Fruit fly (Drosophila melanogaster) whole organism, embryonic: ENCODE results near the gene Ctr1A.

Experiments
- ATbp ChIP-seq: fragments of 200-800 bp; sonication (Bioruptor generic); optimal IDR thresholded peaks from 2 replicates; lab custom pipeline; 2017; ENCODE audit warnings: missing biosample characterization, mild to moderate bottlenecking, missing genetic modification characterization, missing genetic modification reagents
- B-H2 ChIP-seq: fragments of 200-800 bp; sonication (Bioruptor generic); optimal IDR thresholded peaks from 2 replicates; lab custom pipeline; 2018; ENCODE audit warnings: missing biosample characterization, mild to moderate bottlenecking, missing genetic modification characterization
- BEAF-32 ChIP-seq: fragments of 200-800 bp; sonication (Bioruptor generic); optimal IDR thresholded peaks from 3 replicates; lab custom pipeline; 2017; ENCODE audit warnings: missing biosample characterization, missing genetic modification characterization, mild to moderate bottlenecking, moderate library complexity, missing genetic modification reagents
- Bdp1 ChIP-seq: fragments of 200-800 bp; sonication (Bioruptor generic); optimal IDR thresholded peaks from 3 replicates; lab custom pipeline; 2016; ENCODE audit warnings: missing biosample characterization, missing genetic modification characterization
- Bteb2 ChIP-seq: fragments of 200-800 bp; sonication (Bioruptor generic); optimal IDR thresholded peaks from 2 replicates; lab custom pipeline; 2016; ENCODE audit warnings: missing biosample characterization, missing genetic modification characterization
- C15 ChIP-seq: fragments of 200-800 bp; sonication (Bioruptor generic); IDR thresholded peaks from 3 replicates; pipeline ENCODE4 v1.3.6; 2022; ENCODE audit warnings: missing biosample characterization, missing genetic modification characterization
- CG10274 ChIP-seq: fragments of 200-800 bp; sonication (Bioruptor generic); optimal IDR thresholded peaks from 3 replicates; lab custom pipeline; 2017; ENCODE audit warnings: missing biosample characterization, mild to moderate bottlenecking, missing genetic modification characterization
- CG11456 ChIP-seq: fragments of 200-800 bp; sonication (Bioruptor generic); IDR thresholded peaks from 3 replicates; pipeline ENCODE4 v1.3.6; 2022; ENCODE audit warnings: missing biosample characterization, missing genetic modification characterization
- CG12071 ChIP-seq: fragments of 200-800 bp; sonication (Bioruptor generic); optimal IDR thresholded peaks from 3 replicates; lab custom pipeline; 2018; ENCODE audit warnings: missing biosample characterization, mild to moderate bottlenecking, missing genetic modification characterization
- CG12769 ChIP-seq: fragments of 200-800 bp; sonication (Bioruptor generic); optimal IDR thresholded peaks from 2 replicates; lab custom pipeline; 2019; ENCODE audit warnings: missing biosample characterization, mild to moderate bottlenecking, missing genetic modification characterization, moderate library complexity
- CG14860 ChIP-seq: fragments of 200-800 bp; sonication (Bioruptor generic); IDR thresholded peaks from 3 replicates; pipeline ENCODE4 v1.3.6; 2022; ENCODE audit warnings: missing biosample characterization, missing genetic modification characterization; ENCODE audit not compliant: partially characterized antibody
- CG14965 ChIP-seq: fragments of 200-800 bp; sonication (Bioruptor generic); optimal IDR thresholded peaks from 2 replicates; lab custom pipeline; 2016; ENCODE audit warnings: missing biosample characterization, missing genetic modification characterization, borderline replicate concordance
- CG15479 ChIP-seq: fragments of 200-800 bp; sonication (Bioruptor generic); optimal IDR thresholded peaks from 3 replicates; lab custom pipeline; 2019; ENCODE audit warnings: missing biosample characterization, mild to moderate bottlenecking, missing genetic modification characterization, moderate library complexity
- CG16779 ChIP-seq: fragments of 200-800 bp; sonication (Bioruptor generic); IDR thresholded peaks from 2 replicates; pipeline ENCODE4 v1.3.6; 2022; ENCODE audit warnings: missing biosample characterization, missing genetic modification characterization
- CG18599 ChIP-seq: fragments of 200-800 bp; sonication (Bioruptor generic); optimal IDR thresholded peaks from 3 replicates; lab custom pipeline; 2017; ENCODE audit warnings: missing biosample characterization, missing genetic modification characterization, mild to moderate bottlenecking, moderate library complexity, missing genetic modification reagents
- CG2129 ChIP-seq: fragments of 200-800 bp; sonication (Bioruptor generic); IDR thresholded peaks from 2 replicates; pipeline ENCODE4 v1.3.6; 2022; ENCODE audit warnings: missing biosample characterization, missing genetic modification characterization; ENCODE audit not compliant: partially characterized antibody
- CG32532 ChIP-seq: fragments of 200-800 bp; sonication (Bioruptor generic); IDR thresholded peaks from 2 replicates; pipeline ENCODE4 v1.3.6; 2022; ENCODE audit warnings: missing biosample characterization, missing genetic modification characterization
- CG32772 ChIP-seq: fragments of 200-800 bp; sonication (Bioruptor generic); IDR thresholded peaks from 2 replicates; pipeline ENCODE4 v1.3.6; 2022; ENCODE audit warnings: missing biosample characterization, missing genetic modification characterization
- CG43689 ChIP-seq: fragments of 200-800 bp; sonication (Bioruptor generic); IDR thresholded peaks from 2 replicates; pipeline ENCODE4 v1.3.6; 2022; ENCODE audit warnings: missing biosample characterization, missing genetic modification characterization
- CG6813 ChIP-seq: fragments of 200-800 bp; sonication (Bioruptor generic); optimal IDR thresholded peaks from 2 replicates; lab custom pipeline; 2017; ENCODE audit warnings: missing biosample characterization, missing genetic modification characterization, mild to moderate bottlenecking, moderate library complexity, missing genetic modification reagents
- CG8089 ChIP-seq: fragments of 200-800 bp; sonication (Bioruptor generic); optimal IDR thresholded peaks from 3 replicates; lab custom pipeline; 2016; ENCODE audit warnings: missing biosample characterization, missing genetic modification characterization
- Camta ChIP-seq: fragments of 200-800 bp; sonication (Bioruptor generic); optimal IDR thresholded peaks from 2 replicates; lab custom pipeline; 2016; ENCODE audit warnings: missing biosample characterization, missing genetic modification characterization
- Dbx ChIP-seq: fragments of 200-800 bp; sonication (Bioruptor generic); IDR thresholded peaks from 3 replicates; pipeline ENCODE4 v1.3.6; 2022; ENCODE audit warnings: missing biosample characterization, missing genetic modification characterization
- Dip2 ChIP-seq: fragments of 200-800 bp; sonication (Bioruptor generic); IDR thresholded peaks from 2 replicates; pipeline ENCODE4 v1.3.6; 2022; ENCODE audit warnings: missing biosample characterization, missing genetic modification characterization
- Drgx ChIP-seq: fragments of 200-800 bp; sonication (Bioruptor generic); IDR thresholded peaks from 2 replicates; pipeline ENCODE4 v1.3.6; 2022; ENCODE audit warnings: missing biosample characterization, missing genetic modification characterization
- Ets65A ChIP-seq: fragments of 200-800 bp; sonication (Bioruptor generic); peaks from one replicate; lab custom pipeline; 2016; ENCODE audit warnings: missing biosample characterization, missing genetic modification characterization
- MESR4 ChIP-seq: fragments of 200-800 bp; sonication (Bioruptor generic); optimal IDR thresholded peaks from 2 replicates; lab custom pipeline; 2018; ENCODE audit warnings: missing biosample characterization, mild to moderate bottlenecking, missing genetic modification characterization, moderate library complexity
- MTF-1 ChIP-seq: fragments of 200-800 bp; sonication (Bioruptor generic); optimal IDR thresholded peaks from 2 replicates; lab custom pipeline; 2018; ENCODE audit warnings: missing biosample characterization, mild to moderate bottlenecking, missing genetic modification characterization, borderline replicate concordance
- NFAT ChIP-seq: fragments of 200-800 bp; sonication (Bioruptor generic); IDR thresholded peaks from 2 replicates; pipeline ENCODE4 v1.3.6; 2022; ENCODE audit warnings: missing biosample characterization, missing genetic modification characterization
- Rfx ChIP-seq: fragments of 200-800 bp; sonication (Bioruptor generic); IDR thresholded peaks from 2 replicates; pipeline ENCODE4 v1.3.6; 2022; ENCODE audit warnings: missing biosample characterization, missing genetic modification characterization
- Side ChIP-seq: fragments of 200-800 bp; sonication (Bioruptor generic); optimal IDR thresholded peaks from 2 replicates; lab custom pipeline; 2016; ENCODE audit warnings: missing biosample characterization, missing genetic modification characterization
- abd-A ChIP-seq: fragments of 200-800 bp; sonication (Bioruptor generic); optimal IDR thresholded peaks from 3 replicates; lab custom pipeline; 2019; ENCODE audit warnings: missing biosample characterization, mild to moderate bottlenecking, missing genetic modification characterization, moderate library complexity
- aop ChIP-seq: fragments of 200-800 bp; sonication (Bioruptor generic); IDR thresholded peaks from 2 replicates; pipeline ENCODE4 v1.3.6; 2022; ENCODE audit warnings: missing biosample characterization, missing genetic modification characterization
- ap ChIP-seq: fragments of 200-800 bp; sonication (Bioruptor generic); IDR thresholded peaks from 2 replicates; pipeline ENCODE4 v1.3.6; 2022; ENCODE audit warnings: missing biosample characterization, missing genetic modification characterization
- bab2 ChIP-seq: fragments of 200-800 bp; sonication (Bioruptor generic); optimal IDR thresholded peaks from 2 replicates; lab custom pipeline; 2016; ENCODE audit warnings: missing biosample characterization, missing genetic modification characterization
- bigmax ChIP-seq: fragments of 200-800 bp; sonication (Bioruptor generic); optimal IDR thresholded peaks from 2 replicates; lab custom pipeline; 2018; ENCODE audit warnings: missing biosample characterization, mild to moderate bottlenecking, missing genetic modification characterization
- caup ChIP-seq: fragments of 200-800 bp; sonication (Bioruptor generic); optimal IDR thresholded peaks from 3 replicates; lab custom pipeline; 2017; ENCODE audit warnings: missing biosample characterization, mild to moderate bottlenecking, missing genetic modification characterization, moderate library complexity; ENCODE audit not compliant: severe bottlenecking
- chm ChIP-seq: fragments of 200-800 bp; sonication (Bioruptor generic); IDR thresholded peaks from 2 replicates; pipeline ENCODE4 v1.3.6; 2022; ENCODE audit warnings: missing biosample characterization, missing genetic modification characterization
- ci ChIP-seq: fragments of 200-800 bp; sonication (Bioruptor generic); IDR thresholded peaks from 3 replicates; pipeline ENCODE4 v1.3.6; 2022; ENCODE audit warnings: missing biosample characterization, missing genetic modification characterization
- crol ChIP-seq: fragments of 200-800 bp; sonication (Bioruptor generic); IDR thresholded peaks from 2 replicates; pipeline ENCODE4 v1.3.6; 2022; ENCODE audit warnings: missing biosample characterization, missing genetic modification characterization
- ems ChIP-seq: fragments of 200-800 bp; sonication (Bioruptor generic); optimal IDR thresholded peaks from 3 replicates; lab custom pipeline; 2016; ENCODE audit warnings: missing biosample characterization, missing genetic modification characterization
- fd102C ChIP-seq: fragments of 200-800 bp; sonication (Bioruptor generic); optimal IDR thresholded peaks from 2 replicates; lab custom pipeline; 2018; ENCODE audit warnings: missing biosample characterization, mild to moderate bottlenecking, missing genetic modification characterization, moderate library complexity
- gsb ChIP-seq: fragments of 200-800 bp; sonication (Bioruptor generic); IDR thresholded peaks from 2 replicates; pipeline ENCODE4 v1.3.6; 2022; ENCODE audit warnings: missing biosample characterization, missing genetic modification characterization
- hth ChIP-seq: fragments of >200 bp; optimal IDR thresholded peaks from 2 replicates; lab custom pipeline; 2017; ENCODE audit warnings: inconsistent platforms
- org-1 ChIP-seq: fragments of 200-800 bp; sonication (Bioruptor generic); optimal IDR thresholded peaks from 2 replicates; lab custom pipeline; 2017; ENCODE audit warnings: missing biosample characterization, missing genetic modification characterization
- schlank ChIP-seq: fragments of 200-800 bp; sonication (Bioruptor generic); optimal IDR thresholded peaks from 2 replicates; lab custom pipeline; 2018; ENCODE audit warnings: missing biosample characterization, mild to moderate bottlenecking, missing genetic modification characterization
- sr ChIP-seq: fragments of 200-800 bp; sonication (Bioruptor generic); IDR thresholded peaks from 3 replicates; pipeline ENCODE4 v1.3.6; 2022; ENCODE audit warnings: missing biosample characterization, missing genetic modification characterization
- tio ChIP-seq: fragments of 200-800 bp; sonication (Bioruptor generic); optimal IDR thresholded peaks from 2 replicates; lab custom pipeline; 2017; ENCODE audit warnings: missing biosample characterization, missing genetic modification characterization, inconsistent platforms
- toy ChIP-seq: fragments of 200-800 bp; sonication (Bioruptor generic); IDR thresholded peaks from 2 replicates; pipeline ENCODE4 v1.3.6; 2022; ENCODE audit warnings: missing biosample characterization, missing genetic modification characterization
- vvl ChIP-seq: fragments of 200-800 bp; sonication (Bioruptor generic); IDR thresholded peaks from 2 replicates; pipeline ENCODE4 v1.3.6; 2022; ENCODE audit warnings: missing biosample characterization, missing genetic modification characterization

The Ctr1A gene

dm6 chrX:6673637-6674487, 12.4 kb downstream of the Ctr1A start, which contains the start of the genes CG3198 and Mcm6 (continued):
- TF ChIP-seq BEAF-32 (GFP tag; lab: Kevin White, UChicago) (peak; percentile 67), CG10274 (GFP tag; lab: Kevin White, UChicago) (no peak), fd102C (GFP tag; lab: Kevin White, UChicago) (no peak), Dip2 (GFP tag; lab: Robert Waterston, UW) (no peak), ap (GFP tag; lab: Robert Waterston, UW) (no peak), toy (GFP tag; lab: Robert Waterston, UW) (no peak), bigmax (GFP tag; lab: Kevin White, UChicago) (no peak), Camta (GFP tag; lab: Kevin White, UChicago) (no peak), vvl (GFP tag; lab: Robert Waterston, UW) (no peak), MESR4 (peak; percentile 81), Bdp1 (GFP tag; lab: Kevin White, UChicago) (no peak), CG32532 (GFP tag; lab: Robert Waterston, UW) (no peak), Drgx (no peak), Ets65A (GFP tag; lab: Kevin White, UChicago) (no peak), schlank (no peak), Side (GFP tag; lab: Kevin White, UChicago) (no peak), B-H2 (GFP tag; lab: Kevin White, UChicago) (no peak), org-1 (GFP tag; lab: Kevin White, UChicago) (no peak), bab2 (GFP tag; lab: Kevin White, UChicago) (no peak), CG12071 (GFP tag; lab: Kevin White, UChicago) (no peak), CG43689 (GFP tag; lab: Robert Waterston, UW) (no peak), crol (GFP tag; lab: Robert Waterston, UW) (no peak), Rfx (GFP tag; lab: Robert Waterston, UW) (0 out of 2 replicates have a peak, but pooled peaks have one; percentile 16), CG2129 (GFP tag; lab: Robert Waterston, UW) (peak; percentile 29; the same call in 1 of the 2 replicates), gsb (GFP tag; lab: Robert Waterston, UW) (no peak), CG16779 (GFP tag; lab: Robert Waterston, UW) (no peak), CG12769 (tag; lab: Kevin White, UChicago) (no peak), CG6813 (no peak), CG14860 (0 out of 3 replicates have a peak, but pooled peaks have one; percentile 39), MTF-1 (GFP tag; lab: Kevin White, UChicago) (no peak), CG8089 (GFP tag; lab: Kevin White, UChicago) (no peak), NFAT (GFP tag; lab: Robert Waterston, UW) (no peak), aop (GFP tag; lab: Robert Waterston, UW) (no peak), ems (GFP tag; lab: Kevin White, UChicago) (no peak), hth (lab: Kevin White, UChicago) (no peak), tio (GFP tag; lab: Kevin White, UChicago) (no peak), chm (GFP tag; lab: Robert Waterston, UW) (no peak), Bteb2 (no peak), caup (GFP tag; lab: Kevin White, UChicago) (no peak), ATbp (GFP tag; lab: Kevin White, UChicago) (no peak), ci (GFP tag; lab: Robert Waterston, UW) (no peak), CG15479 (GFP tag; lab: Kevin White, UChicago) (no peak), C15 (GFP tag; lab: Robert Waterston, UW) (no peak), Dbx (GFP tag; lab: Robert Waterston, UW) (no peak), CG32772 (GFP tag; lab: Robert Waterston, UW) (no peak), abd-A (no peak), CG11456 (GFP tag; lab: Robert Waterston, UW) (no peak), sr (peak; percentile 62; the same call in 2 of the 3 replicates), CG14965 (no peak), CG18599 (no peak)
